Worm (Caenorhabditis elegans) whole organism, late embryonic: ENCODE results near the gene vps-16.
A peak's percentile ranks its signal among the peaks of the same experiment; 100 is the strongest.

ENCODE experiments used
- C08G9.2 ChIP-seq: sonication (generic microtip); optimal IDR thresholded peaks from 2 replicates; lab custom pipeline; 2016; ENCODE audit warnings: mild to moderate bottlenecking, missing genetic modification characterization, moderate library complexity, missing compliant biosample characterization
- C38D4.7 ChIP-seq: fragments of 200-800 bp; sonication (Bioruptor generic); optimal IDR thresholded peaks from 2 replicates; lab custom pipeline; 2018; ENCODE audit warnings: mild to moderate bottlenecking, missing genetic modification characterization, moderate library complexity, missing compliant biosample characterization
- K09A11.1 ChIP-seq: sonication (generic microtip); optimal IDR thresholded peaks from 2 replicates; lab custom pipeline; 2017; ENCODE audit warnings: antibody characterized with exemption, mild to moderate bottlenecking, missing genetic modification characterization, missing compliant biosample characterization; ENCODE audit not compliant: insufficient read depth
- T23F11.4 ChIP-seq: fragments of 200-800 bp; sonication (Bioruptor generic); optimal IDR thresholded peaks from 2 replicates; lab custom pipeline; 2018; ENCODE audit warnings: mild to moderate bottlenecking, missing genetic modification characterization, missing compliant biosample characterization
- ahr-1 ChIP-seq: sonication (generic microtip); optimal IDR thresholded peaks from 2 replicates; lab custom pipeline; 2016; ENCODE audit warnings: missing genetic modification characterization, missing compliant biosample characterization
- ama-1 ChIP-seq: fragments of 150-350 bp; optimal IDR thresholded peaks from 2 replicates; lab custom pipeline; 2014
- ceh-18 ChIP-seq: sonication (generic microtip); optimal IDR thresholded peaks from 2 replicates; lab custom pipeline; 2016; ENCODE audit warnings: missing genetic modification characterization, missing compliant biosample characterization
- ceh-2 ChIP-seq: sonication (generic microtip); optimal IDR thresholded peaks from 2 replicates; lab custom pipeline; 2016; ENCODE audit warnings: missing genotype, missing genetic modification characterization, missing compliant biosample characterization
- ceh-22 ChIP-seq: sonication (generic microtip); optimal IDR thresholded peaks from 2 replicates; lab custom pipeline; 2017; ENCODE audit warnings: missing biosample characterization, missing genetic modification characterization
- ceh-24 ChIP-seq: sonication (generic microtip); optimal IDR thresholded peaks from 2 replicates; lab custom pipeline; 2016; ENCODE audit warnings: mild to moderate bottlenecking, missing genetic modification characterization, missing compliant biosample characterization
- ceh-30 ChIP-seq: fragments of 150-350 bp; optimal IDR thresholded peaks from 2 replicates; lab custom pipeline; 2014; ENCODE audit warnings: missing biosample characterization, missing genetic modification characterization
- ceh-31 ChIP-seq: sonication (generic microtip); optimal IDR thresholded peaks from 2 replicates; lab custom pipeline; 2016; ENCODE audit warnings: missing genetic modification characterization, missing compliant biosample characterization
- ceh-34 ChIP-seq: sonication (generic microtip); optimal IDR thresholded peaks from 2 replicates; lab custom pipeline; 2016; ENCODE audit warnings: mild to moderate bottlenecking, missing genetic modification characterization, missing compliant biosample characterization
- ceh-45 ChIP-seq: fragments of 200-800 bp; sonication (Bioruptor generic); IDR thresholded peaks from 2 replicates; pipeline ENCODE4 v1.3.6; 2022; ENCODE audit warnings: missing genetic modification reagents, missing genetic modification characterization, missing compliant biosample characterization
- ceh-48 ChIP-seq: sonication (generic microtip); optimal IDR thresholded peaks from 2 replicates; lab custom pipeline; 2016; ENCODE audit warnings: missing genetic modification characterization, inconsistent platforms, missing compliant biosample characterization
- ceh-6 ChIP-seq: fragments of 200-800 bp; sonication (Bioruptor generic); optimal IDR thresholded peaks from 2 replicates; lab custom pipeline; 2018; ENCODE audit warnings: mild to moderate bottlenecking, missing genetic modification characterization, missing compliant biosample characterization
- ceh-9 ChIP-seq: sonication (generic microtip); optimal IDR thresholded peaks from 2 replicates; lab custom pipeline; 2016; ENCODE audit warnings: mild to moderate bottlenecking, missing genetic modification characterization, inconsistent platforms, missing compliant biosample characterization
- che-1 ChIP-seq: sonication (generic microtip); optimal IDR thresholded peaks from 2 replicates; lab custom pipeline; 2016; ENCODE audit warnings: mild to moderate bottlenecking, missing genetic modification characterization, missing compliant biosample characterization
- dmd-4 ChIP-seq: sonication (generic microtip); optimal IDR thresholded peaks from 2 replicates; lab custom pipeline; 2016; ENCODE audit warnings: borderline replicate concordance, missing genetic modification characterization, missing compliant biosample characterization
- dve-1 ChIP-seq: sonication (generic microtip); optimal IDR thresholded peaks from 2 replicates; lab custom pipeline; 2017; ENCODE audit warnings: antibody characterized with exemption, mild to moderate bottlenecking, missing genetic modification characterization, missing compliant biosample characterization
- elt-4 ChIP-seq: sonication (generic microtip); optimal IDR thresholded peaks from 2 replicates; lab custom pipeline; 2016; ENCODE audit warnings: missing genetic modification characterization, missing compliant biosample characterization
- ets-4 ChIP-seq: sonication (generic microtip); optimal IDR thresholded peaks from 2 replicates; lab custom pipeline; 2016; ENCODE audit warnings: missing genetic modification characterization, missing compliant biosample characterization
- fkh-10 ChIP-seq: fragments of 150-350 bp; optimal IDR thresholded peaks from 2 replicates; lab custom pipeline; 2014; ENCODE audit warnings: missing biosample characterization, missing genetic modification reagents, missing genetic modification characterization
- fkh-6 ChIP-seq: sonication (generic microtip); optimal IDR thresholded peaks from 2 replicates; lab custom pipeline; 2016; ENCODE audit warnings: missing genetic modification characterization, missing compliant biosample characterization
- hlh-13 ChIP-seq: fragments of 200-800 bp; sonication (Bioruptor generic); optimal IDR thresholded peaks from 2 replicates; lab custom pipeline; 2018; ENCODE audit warnings: mild to moderate bottlenecking, missing genetic modification characterization, missing compliant biosample characterization
- hlh-15 ChIP-seq: sonication (generic microtip); optimal IDR thresholded peaks from 2 replicates; lab custom pipeline; 2016; ENCODE audit warnings: missing genetic modification characterization, missing compliant biosample characterization
- hlh-30 ChIP-seq: sonication (generic microtip); optimal IDR thresholded peaks from 2 replicates; lab custom pipeline; 2017; ENCODE audit warnings: antibody characterized with exemption, missing genetic modification characterization, missing compliant biosample characterization; ENCODE audit not compliant: insufficient read depth
- hlh-8 ChIP-seq: sonication (generic microtip); optimal IDR thresholded peaks from 2 replicates; lab custom pipeline; 2016; ENCODE audit warnings: missing genotype, missing genetic modification characterization, missing compliant biosample characterization
- lim-6 ChIP-seq: sonication (generic microtip); optimal IDR thresholded peaks from 2 replicates; lab custom pipeline; 2016; ENCODE audit warnings: missing genetic modification characterization, missing compliant biosample characterization
- lin-11 ChIP-seq: fragments of 200-800 bp; sonication (Bioruptor generic); optimal IDR thresholded peaks from 2 replicates; lab custom pipeline; 2018; ENCODE audit warnings: mild to moderate bottlenecking, missing genetic modification characterization, missing compliant biosample characterization
- madf-2 ChIP-seq: sonication (generic microtip); optimal IDR thresholded peaks from 2 replicates; lab custom pipeline; 2017; ENCODE audit warnings: missing genetic modification characterization, missing compliant biosample characterization
- mec-3 ChIP-seq: sonication (generic microtip); optimal IDR thresholded peaks from 2 replicates; lab custom pipeline; 2016; ENCODE audit warnings: borderline replicate concordance, missing genetic modification characterization, missing compliant biosample characterization
- nhr-232 ChIP-seq: sonication (generic microtip); optimal IDR thresholded peaks from 2 replicates; lab custom pipeline; 2016; ENCODE audit warnings: missing genetic modification characterization, missing compliant biosample characterization
- pat-9 ChIP-seq: fragments of 200-800 bp; sonication (Bioruptor generic); optimal IDR thresholded peaks from 2 replicates; lab custom pipeline; 2018; ENCODE audit warnings: mild to moderate bottlenecking, missing genetic modification characterization, moderate library complexity, missing compliant biosample characterization
- pax-1 ChIP-seq: fragments of 150-350 bp; optimal IDR thresholded peaks from 2 replicates; lab custom pipeline; 2014; ENCODE audit warnings: missing biosample characterization, missing genetic modification characterization
- pha-2 ChIP-seq: sonication (generic microtip); optimal IDR thresholded peaks from 2 replicates; lab custom pipeline; 2017; ENCODE audit warnings: mild to moderate bottlenecking, missing genetic modification characterization, missing compliant biosample characterization
- pha-4 ChIP-seq: fragments of 150-350 bp; optimal IDR thresholded peaks from 2 replicates; lab custom pipeline; 2018; ENCODE audit warnings: missing biosample characterization, missing genetic modification reagents, missing genetic modification characterization
- pqm-1 ChIP-seq: sonication (generic microtip); optimal IDR thresholded peaks from 2 replicates; lab custom pipeline; 2016; ENCODE audit warnings: missing genetic modification characterization, missing compliant biosample characterization
- ref-2 ChIP-seq: sonication (generic microtip); optimal IDR thresholded peaks from 2 replicates; lab custom pipeline; 2016; ENCODE audit warnings: missing genetic modification characterization, missing compliant biosample characterization
- rnt-1 ChIP-seq: sonication (generic microtip); optimal IDR thresholded peaks from 2 replicates; lab custom pipeline; 2016; ENCODE audit warnings: missing genetic modification characterization, missing compliant biosample characterization
- sox-2 ChIP-seq: fragments of 200-800 bp; sonication (Bioruptor generic); IDR thresholded peaks from 2 replicates; pipeline ENCODE4 v1.3.6; 2022; ENCODE audit warnings: missing genetic modification reagents, missing genetic modification characterization, missing compliant biosample characterization
- sox-4 ChIP-seq: sonication (generic microtip); optimal IDR thresholded peaks from 2 replicates; lab custom pipeline; 2017; ENCODE audit warnings: mild to moderate bottlenecking, missing genetic modification characterization, inconsistent platforms, missing compliant biosample characterization
- syd-9 ChIP-seq: sonication (generic microtip); optimal IDR thresholded peaks from 2 replicates; lab custom pipeline; 2016; ENCODE audit warnings: mild to moderate bottlenecking, missing genetic modification characterization, moderate library complexity, missing compliant biosample characterization
- tbx-2 ChIP-seq: sonication (generic microtip); optimal IDR thresholded peaks from 2 replicates; lab custom pipeline; 2016; ENCODE audit warnings: missing genetic modification characterization, missing compliant biosample characterization
- tbx-7 ChIP-seq: sonication (generic microtip); optimal IDR thresholded peaks from 2 replicates; lab custom pipeline; 2016; ENCODE audit warnings: missing genotype, missing genetic modification characterization, missing compliant biosample characterization
- ttx-3 ChIP-seq: sonication (generic microtip); optimal IDR thresholded peaks from 2 replicates; lab custom pipeline; 2016; ENCODE audit warnings: missing genetic modification reagents, missing genetic modification characterization, missing compliant biosample characterization
- unc-42 ChIP-seq: sonication (generic microtip); optimal IDR thresholded peaks from 2 replicates; lab custom pipeline; 2016; ENCODE audit warnings: missing genotype, missing genetic modification characterization, missing compliant biosample characterization
- unc-55 ChIP-seq: sonication (generic microtip); optimal IDR thresholded peaks from 2 replicates; lab custom pipeline; 2017; ENCODE audit warnings: missing biosample characterization, missing genetic modification reagents, missing genetic modification characterization
- unc-86 ChIP-seq: sonication (generic microtip); optimal IDR thresholded peaks from 2 replicates; lab custom pipeline; 2016; ENCODE audit warnings: missing genetic modification characterization, missing compliant biosample characterization
- zip-5 ChIP-seq: sonication (generic microtip); optimal IDR thresholded peaks from 2 replicates; lab custom pipeline; 2016; ENCODE audit warnings: missing genetic modification characterization, missing compliant biosample characterization

The vps-16 gene

ce11 chrIII:6430834-6431233 is 2.2 kb upstream of the vps-16 start, which contains the start of gene popl-1:
Gene popl-1 (minus strand): TSS chrIII:6430934.
- TF ChIP-seq madf-2 (no peak), hlh-13 (GFP tag; lab: Kevin White, UChicago) (no peak), fkh-6 (no peak), ref-2 (tag; lab: Kevin White, UChicago) (no peak), elt-4 (tag; lab: Kevin White, UChicago) (no peak), ttx-3 (tag; lab: Kevin White, UChicago) (no peak), fkh-10 (GFP tag; lab: Kevin White, UChicago) (no peak), dmd-4 (no peak), pat-9 (tag; lab: Kevin White, UChicago) (no peak), ceh-45 (GFP tag; lab: Robert Waterston, UW) (no peak)

- TF ChIP-seq ceh-18 (tag; lab: Kevin White, UChicago) (no peak), ttx-3 (tag; lab: Kevin White, UChicago) (no peak), pqm-1 (tag; lab: Kevin White, UChicago) (no peak), ceh-9 (tag; lab: Kevin White, UChicago) (no peak), C08G9.2 (tag; lab: Kevin White, UChicago) (no peak), tbx-2 (peak; percentile 36), ref-2 (tag; lab: Kevin White, UChicago) (no peak), sox-4 (tag; lab: Kevin White, UChicago) (no peak), unc-86 (tag; lab: Kevin White, UChicago) (peak; percentile 52), ceh-30 (tag; lab: Kevin White, UChicago) (no peak), ceh-6 (GFP tag; lab: Kevin White, UChicago) (no peak), pax-1 (no peak), ceh-45 (GFP tag; lab: Robert Waterston, UW) (no peak), ceh-34 (peak; percentile 31), madf-2 (no peak), K09A11.1 (tag; lab: Kevin White, UChicago) (no peak), hlh-30 (tag; lab: Kevin White, UChicago) (no peak), ceh-2 (tag; lab: Kevin White, UChicago) (peak; percentile 21), lin-11 (tag; lab: Kevin White, UChicago) (no peak), fkh-6 (no peak), T23F11.4 (GFP tag; lab: Kevin White, UChicago) (no peak), unc-42 (tag; lab: Kevin White, UChicago) (peak; percentile 99), tbx-7 (tag; lab: Kevin White, UChicago) (no peak), ets-4 (tag; lab: Kevin White, UChicago) (no peak), sox-2 (GFP tag; lab: Robert Waterston, UW) (no peak), ceh-31 (tag; lab: Kevin White, UChicago) (peak; percentile 66), hlh-8 (tag; lab: Kevin White, UChicago) (no peak), ceh-48 (tag; lab: Kevin White, UChicago) (peak; percentile 47), nhr-232 (no peak), hlh-13 (GFP tag; lab: Kevin White, UChicago) (no peak), ama-1 (no peak), hlh-15 (no peak), syd-9 (tag; lab: Kevin White, UChicago) (no peak), pha-2 (tag; lab: Kevin White, UChicago) (no peak), unc-55 (peak; percentile 27), pha-4 (tag; lab: Kevin White, UChicago) (no peak), rnt-1 (tag; lab: Kevin White, UChicago) (no peak), ahr-1 (tag; lab: Kevin White, UChicago) (no peak), zip-5 (tag; lab: Kevin White, UChicago) (no peak), che-1 (tag; lab: Kevin White, UChicago) (no peak), ceh-22 (tag; lab: Kevin White, UChicago) (no peak), C38D4.7 (GFP tag; lab: Kevin White, UChicago) (no peak), dve-1 (tag; lab: Kevin White, UChicago) (no peak), pat-9 (tag; lab: Kevin White, UChicago) (no peak), lim-6 (tag; lab: Kevin White, UChicago) (no peak), ceh-24 (no peak), dmd-4 (no peak), mec-3 (no peak)
Observed at ce11 chrIII:6431766-6432228, 1.2 kb upstream of the vps-16 start, which contains the start of the genes mrps-17 and txdc-9. Gene mrps-17 (minus strand): TSS chrIII:6431798. Gene txdc-9 (plus strand): TSS chrIII:6432178.
